Fruit fly (Drosophila melanogaster) whole organism, prepupa: Measurements from ENCODE around the gene SkpD.

Source experiments
- CG15336 ChIP-seq: fragments of 200-800 bp; sonication (Bioruptor generic); IDR thresholded peaks from 2 replicates; pipeline ENCODE4 v1.3.6; 2022; ENCODE audit warnings: missing biosample characterization, missing genetic modification characterization
- CG1621 ChIP-seq: fragments of 200-800 bp; sonication (Bioruptor generic); optimal IDR thresholded peaks from 3 replicates; lab custom pipeline; 2018; ENCODE audit warnings: missing biosample characterization, mild to moderate bottlenecking, missing genetic modification characterization
- CG31627 ChIP-seq: fragments of 200-800 bp; sonication (Bioruptor generic); optimal IDR thresholded peaks from 3 replicates; lab custom pipeline; 2016; ENCODE audit warnings: missing biosample characterization, missing genetic modification characterization
- CG34406 ChIP-seq: fragments of 200-800 bp; sonication (Bioruptor generic); optimal IDR thresholded peaks from 3 replicates; lab custom pipeline; 2016; ENCODE audit warnings: missing biosample characterization, missing genetic modification characterization
- CG6163 ChIP-seq: fragments of 200-800 bp; sonication (Bioruptor generic); IDR thresholded peaks from 3 replicates; pipeline ENCODE4 v1.3.6; 2022; ENCODE audit warnings: missing biosample characterization, missing genetic modification characterization
- CG6276 ChIP-seq: fragments of 200-800 bp; sonication (Bioruptor generic); optimal IDR thresholded peaks from 2 replicates; lab custom pipeline; 2017; ENCODE audit warnings: missing biosample characterization, mild to moderate bottlenecking, missing genetic modification characterization
- CG6808 ChIP-seq: fragments of 200-800 bp; sonication (Bioruptor generic); optimal IDR thresholded peaks from 3 replicates; lab custom pipeline; 2017; ENCODE audit warnings: missing biosample characterization, missing genetic modification characterization, mild to moderate bottlenecking, moderate library complexity, missing genetic modification reagents
- CG8119 ChIP-seq: fragments of 200-800 bp; sonication (Bioruptor generic); IDR thresholded peaks from 3 replicates; pipeline ENCODE4 v1.3.6; 2022; ENCODE audit warnings: missing biosample characterization, missing genetic modification characterization
- CG8319 ChIP-seq: fragments of 200-800 bp; sonication (Bioruptor generic); optimal IDR thresholded peaks from 3 replicates; lab custom pipeline; 2016; ENCODE audit warnings: missing biosample characterization, missing genetic modification characterization
- CG8632 ChIP-seq: fragments of 200-800 bp; sonication (Bioruptor generic); optimal IDR thresholded peaks from 3 replicates; lab custom pipeline; 2016; ENCODE audit warnings: missing biosample characterization, missing genetic modification characterization
- CG9139 ChIP-seq: fragments of 200-800 bp; sonication (Bioruptor generic); optimal IDR thresholded peaks from 3 replicates; lab custom pipeline; 2017; ENCODE audit warnings: missing biosample characterization, mild to moderate bottlenecking, missing genetic modification characterization
- Eip75B ChIP-seq: fragments of 200-800 bp; sonication (Bioruptor generic); optimal IDR thresholded peaks from 3 replicates; lab custom pipeline; 2016; ENCODE audit warnings: missing biosample characterization, missing genetic modification characterization
- Eip78C ChIP-seq: fragments of 200-800 bp; sonication (Bioruptor generic); peaks from one replicate; lab custom pipeline; 2016; ENCODE audit warnings: missing biosample characterization, missing genetic modification characterization
- Eip93F ChIP-seq: fragments of 200-800 bp; sonication (Bioruptor generic); optimal IDR thresholded peaks from 2 replicates; lab custom pipeline; 2016; ENCODE audit warnings: missing biosample characterization, mild to moderate bottlenecking, missing genetic modification characterization
- Ets96B ChIP-seq: fragments of 200-800 bp; optimal IDR thresholded peaks from 2 replicates; lab custom pipeline; 2019; ENCODE audit warnings: missing biosample characterization, mild to moderate bottlenecking, missing genetic modification characterization, moderate library complexity
- Hr4 ChIP-seq: fragments of 200-800 bp; sonication (Bioruptor generic); optimal IDR thresholded peaks from 3 replicates; lab custom pipeline; 2016; ENCODE audit warnings: missing biosample characterization, missing genetic modification characterization
- OdsH ChIP-seq: fragments of 200-800 bp; sonication (Bioruptor generic); optimal IDR thresholded peaks from 3 replicates; lab custom pipeline; 2016; ENCODE audit warnings: missing biosample characterization, missing genetic modification characterization
- Smox ChIP-seq: fragments of 200-800 bp; sonication (Bioruptor generic); optimal IDR thresholded peaks from 3 replicates; lab custom pipeline; 2016; ENCODE audit warnings: missing biosample characterization, missing genetic modification characterization
- Sox102F ChIP-seq: fragments of 200-800 bp; sonication (Bioruptor generic); optimal IDR thresholded peaks from 2 replicates; lab custom pipeline; 2016; ENCODE audit warnings: missing biosample characterization, mild to moderate bottlenecking, missing genetic modification characterization
- Sox14 ChIP-seq: fragments of 200-800 bp; sonication (Bioruptor generic); optimal IDR thresholded peaks from 3 replicates; lab custom pipeline; 2016; ENCODE audit warnings: missing biosample characterization, missing genetic modification characterization
- Sox15 ChIP-seq: fragments of 200-800 bp; sonication (Bioruptor generic); optimal IDR thresholded peaks from 3 replicates; lab custom pipeline; 2016; ENCODE audit warnings: missing biosample characterization, missing genetic modification characterization
- achi ChIP-seq: fragments of 200-800 bp; sonication (Bioruptor generic); optimal IDR thresholded peaks from 3 replicates; lab custom pipeline; 2016; ENCODE audit warnings: missing biosample characterization, missing genetic modification characterization
- dsx ChIP-seq: fragments of 200-800 bp; optimal IDR thresholded peaks from 3 replicates; lab custom pipeline; 2019; ENCODE audit warnings: missing biosample characterization, mild to moderate bottlenecking, missing genetic modification characterization, moderate library complexity; ENCODE audit not compliant: poor library complexity, severe bottlenecking
- eg ChIP-seq: fragments of 200-800 bp; sonication (Bioruptor generic); IDR thresholded peaks from 3 replicates; pipeline ENCODE4 v1.3.6; 2022; ENCODE audit warnings: missing biosample characterization, missing genetic modification characterization
- esn ChIP-seq: fragments of 200-800 bp; sonication (Bioruptor generic); optimal IDR thresholded peaks from 2 replicates; lab custom pipeline; 2016; ENCODE audit warnings: missing biosample characterization, mild to moderate bottlenecking, missing genetic modification characterization, moderate library complexity
- fd59A ChIP-seq: fragments of 200-800 bp; sonication (Bioruptor generic); optimal IDR thresholded peaks from 2 replicates; lab custom pipeline; 2017; ENCODE audit warnings: missing biosample characterization, mild to moderate bottlenecking, missing genetic modification characterization, missing genetic modification reagents
- fd85E ChIP-seq: fragments of 200-800 bp; sonication (Bioruptor generic); optimal IDR thresholded peaks from 3 replicates; lab custom pipeline; 2016; ENCODE audit warnings: missing biosample characterization, missing genetic modification characterization
- lz ChIP-seq: fragments of 200-800 bp; sonication (Bioruptor generic); optimal IDR thresholded peaks from 3 replicates; lab custom pipeline; 2016; ENCODE audit warnings: missing biosample characterization, missing genetic modification characterization
- spab ChIP-seq: fragments of 200-800 bp; sonication (Bioruptor generic); optimal IDR thresholded peaks from 2 replicates; lab custom pipeline; 2017; ENCODE audit warnings: missing biosample characterization, mild to moderate bottlenecking, missing genetic modification characterization, missing genetic modification reagents
- ss ChIP-seq, 2 experiments: fragments of 200-800 bp; sonication (Bioruptor generic); optimal IDR thresholded peaks; 2 replicates in 1 of 2; 3 replicates in 1 of 2; lab custom pipeline; 2017 to 2018; ENCODE audit warnings: mild to moderate bottlenecking in 2 of 2, missing biosample characterization in 2 of 2, missing genetic modification characterization in 2 of 2, moderate library complexity in 1 of 2
- svp ChIP-seq: fragments of 200-800 bp; sonication (Bioruptor generic); peaks from one replicate; lab custom pipeline; 2016; ENCODE audit warnings: missing biosample characterization, missing genetic modification characterization
- vri ChIP-seq: fragments of 200-800 bp; sonication (Bioruptor generic); optimal IDR thresholded peaks from 3 replicates; lab custom pipeline; 2016; ENCODE audit warnings: missing biosample characterization, mild to moderate bottlenecking, missing genetic modification characterization

SkpD gene

dm6 chrX:19769821-19770519, 42.6 kb upstream of the SkpD start (continued):
- TF ChIP-seq OdsH: peak; percentile 49
- TF ChIP-seq spab (GFP tag; lab: Kevin White, UChicago): peak; percentile 41
- peak; percentile 28 for TF ChIP-seq fd59A (GFP tag; lab: Kevin White, UChicago)
- peak; percentile 11 for TF ChIP-seq Hr4 (GFP tag; lab: Kevin White, UChicago)
- TF ChIP-seq Sox14 (GFP tag; lab: Kevin White, UChicago): peak; percentile 57
- TF ChIP-seq Sox102F (GFP tag; lab: Kevin White, UChicago): peak; percentile 50
- peak; percentile 26 for TF ChIP-seq CG1621 (tag; lab: Kevin White, UChicago)
- TF ChIP-seq CG8632 (GFP tag; lab: Kevin White, UChicago): peak; percentile 28
- peak; percentile 52 for TF ChIP-seq CG6808

DNA sequence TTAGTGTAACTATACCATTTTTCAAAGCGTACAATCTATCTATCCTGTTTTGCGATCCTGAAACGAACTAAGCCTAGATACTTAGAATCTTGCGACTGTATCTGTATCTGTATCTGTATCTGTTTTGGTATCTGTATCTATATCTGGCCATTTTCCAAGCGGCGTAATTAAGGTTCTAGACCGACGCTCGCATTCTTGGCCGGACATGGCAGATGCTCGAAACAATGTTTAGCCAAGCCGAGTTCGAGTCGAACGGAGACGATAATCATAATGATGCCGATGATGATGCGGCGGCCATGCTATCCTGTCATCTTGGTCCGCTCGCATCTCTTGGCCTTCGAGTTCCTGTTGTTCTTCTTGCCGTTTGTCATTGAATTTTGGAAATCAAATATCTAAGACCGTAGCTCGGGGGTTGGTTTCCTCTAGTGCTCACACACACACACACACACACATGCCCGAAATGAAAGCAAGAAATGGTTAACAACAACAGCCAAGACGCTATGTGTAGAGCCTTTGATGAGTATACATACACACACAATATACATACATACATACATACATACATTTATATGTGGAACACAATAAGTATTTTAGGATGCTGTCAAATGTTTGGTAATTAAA, 40.4 kb upstream of the SkpD start:
- TF ChIP-seq svp (GFP tag; lab: Kevin White, UChicago) (no peak), CG6808 (no peak), Hr4 (GFP tag; lab: Kevin White, UChicago) (no peak), vri (no peak), achi (no peak), Eip93F (GFP tag; lab: Kevin White, UChicago) (no peak)

dm6 chrX:19773734-19774702, 38.5 kb upstream of the SkpD start:
- TF ChIP-seq CG1621 (tag; lab: Kevin White, UChicago) (peak; percentile 4), CG15336 (GFP tag; lab: Robert Waterston, UW) (no peak), dsx (no peak), CG9139 (GFP tag; lab: Kevin White, UChicago) (no peak), Eip78C (GFP tag; lab: Kevin White, UChicago) (peak; percentile 11), ss (GFP tag; optimal IDR thresholded peaks at IDR 0.05; lab: Kevin White, UChicago) (peak in 1 of 2 experiments; percentile 1)

DNA sequence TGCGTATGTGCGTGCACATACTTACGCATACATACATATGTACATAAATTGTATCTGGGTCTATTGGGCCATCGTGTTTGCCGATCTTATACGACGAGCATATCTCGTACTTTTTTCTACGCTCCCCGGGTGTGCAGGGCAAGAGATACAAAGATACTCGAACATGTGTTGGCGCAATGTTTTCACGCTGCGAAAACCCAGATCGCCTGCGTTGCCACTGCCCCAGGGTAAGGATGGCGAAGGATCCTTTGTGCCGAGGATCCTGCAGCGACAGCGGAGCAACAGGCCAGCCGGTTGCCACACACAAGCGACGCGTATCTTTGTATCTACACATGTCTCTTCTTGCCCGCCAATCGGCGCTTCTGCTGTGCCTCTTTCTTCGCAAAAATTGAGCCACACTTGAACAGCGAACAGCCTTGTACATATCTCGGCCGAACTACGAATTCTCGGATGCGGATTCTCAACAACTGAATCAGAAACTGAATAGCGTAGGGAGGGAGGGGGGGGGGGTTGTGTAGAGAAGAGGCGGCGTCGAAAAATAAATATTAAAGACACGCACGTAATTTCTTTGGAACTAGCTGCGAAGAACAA, 37.4 kb upstream of the SkpD start:
- TF ChIP-seq CG15336 (GFP tag; lab: Robert Waterston, UW) (no peak), ss (GFP tag; optimal IDR thresholded peaks at IDR 0.05; lab: Kevin White, UChicago) (peak in 1 of 2 experiments; percentile 20), esn (GFP tag; lab: Kevin White, UChicago) (no peak), CG1621 (tag; lab: Kevin White, UChicago) (peak; percentile 2), Eip78C (GFP tag; lab: Kevin White, UChicago) (peak; percentile 15)
- TF ChIP-seq, all 60 proteins: peak for 3

DNA sequence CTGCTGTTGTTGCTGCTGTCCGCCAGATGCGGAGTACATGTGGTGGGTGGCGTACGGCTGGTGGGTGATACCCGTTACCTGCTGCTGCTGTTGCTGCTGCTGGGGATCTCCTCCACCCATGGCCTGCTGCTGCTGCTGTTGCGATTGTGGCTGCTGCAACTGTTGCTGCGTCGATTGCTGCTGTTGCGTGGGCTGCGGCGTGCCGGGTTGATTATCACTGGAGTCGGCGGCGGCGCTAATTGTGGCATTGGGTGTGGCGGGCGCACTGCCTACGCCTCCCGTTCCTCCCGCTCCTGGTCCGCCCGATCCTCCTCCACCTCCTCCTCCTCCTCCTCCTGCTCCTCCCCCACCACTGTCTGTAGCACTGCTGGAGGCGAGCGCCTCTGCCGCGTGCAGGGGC, 30.7 kb upstream of the SkpD start:
- TF ChIP-seq achi: no peak
- no peak for TF ChIP-seq Smox
- TF ChIP-seq lz (GFP tag; lab: Kevin White, UChicago): no peak
- no peak for TF ChIP-seq Sox15 (GFP tag; lab: Kevin White, UChicago)
- no peak for TF ChIP-seq Ets96B
- TF ChIP-seq eg (GFP tag; lab: Robert Waterston, UW): no peak
- no peak for TF ChIP-seq fd85E (GFP tag; lab: Kevin White, UChicago)
- TF ChIP-seq CG8119: no peak
- no peak for TF ChIP-seq CG31627
- TF ChIP-seq CG6163: no peak
- TF ChIP-seq CG34406 (GFP tag; lab: Kevin White, UChicago): no peak
- no peak for TF ChIP-seq Eip75B
- no peak for TF ChIP-seq CG1621 (tag; lab: Kevin White, UChicago)
- TF ChIP-seq CG6276 (GFP tag; lab: Kevin White, UChicago): no peak
- TF ChIP-seq CG8319 (GFP tag; lab: Kevin White, UChicago): no peak
